Worm (Caenorhabditis elegans) whole organism, L1 larva: ENCODE results near the gene btb-20.

ENCODE experiments used
- C16A3.4 ChIP-seq: fragments of 150-350 bp; optimal IDR thresholded peaks from 2 replicates; lab custom pipeline; 2014; ENCODE audit warnings: missing biosample characterization, missing genetic modification characterization
- F16B12.6 ChIP-seq: fragments of 150-350 bp; optimal IDR thresholded peaks from 2 replicates; lab custom pipeline; 2014; ENCODE audit warnings: missing biosample characterization, missing genetic modification characterization
- alr-1 ChIP-seq: fragments of 200-800 bp; sonication (Bioruptor generic); optimal IDR thresholded peaks from 2 replicates; lab custom pipeline; 2018; ENCODE audit warnings: borderline replicate concordance, mild to moderate bottlenecking, missing genetic modification characterization, missing compliant biosample characterization
- aly-2 ChIP-seq: fragments of 150-350 bp; optimal IDR thresholded peaks from 2 replicates; lab custom pipeline; 2014; ENCODE audit warnings: missing biosample characterization, missing genetic modification characterization
- ama-1 ChIP-seq: fragments of 150-350 bp; optimal IDR thresholded peaks from 2 replicates; lab custom pipeline; 2014
- blmp-1 ChIP-seq: fragments of 150-350 bp; optimal IDR thresholded peaks from 2 replicates; lab custom pipeline; 2014; ENCODE audit warnings: missing biosample characterization, missing genetic modification characterization
- ceh-63 ChIP-seq: fragments of 200-800 bp; sonication (Bioruptor generic); optimal IDR thresholded peaks from 2 replicates; lab custom pipeline; 2018; ENCODE audit warnings: mild to moderate bottlenecking, missing genetic modification characterization, missing compliant biosample characterization
- ceh-8 ChIP-seq: fragments of 200-800 bp; sonication (Bioruptor generic); optimal IDR thresholded peaks from 2 replicates; lab custom pipeline; 2018; ENCODE audit warnings: mild to moderate bottlenecking, missing genetic modification characterization, moderate library complexity, missing compliant biosample characterization
- ceh-82 ChIP-seq, 3 experiments: fragments of 150-350 bp in 1 of 3; sonication (generic microtip) in 2 of 3; optimal IDR thresholded peaks; 2 replicates each; lab custom pipeline; 2014 to 2017; ENCODE audit warnings: missing biosample characterization in 3 of 3, missing genetic modification characterization in 3 of 3
- ceh-90 ChIP-seq: sonication (generic microtip); optimal IDR thresholded peaks from 2 replicates; lab custom pipeline; 2016; ENCODE audit warnings: missing genetic modification characterization, missing compliant biosample characterization
- ces-1 ChIP-seq: fragments of 150-350 bp; optimal IDR thresholded peaks from 2 replicates; lab custom pipeline; 2014; ENCODE audit warnings: missing biosample characterization, missing genetic modification reagents, missing genetic modification characterization
- dpl-1 ChIP-seq, 3 experiments: fragments of 150-350 bp in 2 of 3; sonication (generic microtip) in 1 of 3; optimal IDR thresholded peaks; 2 replicates each; lab custom pipeline; 2014 to 2017; ENCODE audit warnings: missing biosample characterization in 3 of 3, missing genetic modification characterization in 3 of 3, missing genetic modification reagents in 3 of 3
- dsc-1 ChIP-seq: sonication (generic microtip); optimal IDR thresholded peaks from 2 replicates; lab custom pipeline; 2016; ENCODE audit warnings: mild to moderate bottlenecking, missing genetic modification characterization, missing compliant biosample characterization
- efl-1 ChIP-seq, 4 experiments: fragments of 150-350 bp; optimal IDR thresholded peaks in 3 of 4; peaks in 1 of 4; 1 replicate in 1 of 4; 2 replicates in 3 of 4; lab custom pipeline; 2014; ENCODE audit warnings: missing biosample characterization in 2 of 4, missing genetic modification characterization in 2 of 4, missing genetic modification reagents in 2 of 4
- efl-3 ChIP-seq: fragments of 200-800 bp; sonication (Bioruptor generic); optimal IDR thresholded peaks from 2 replicates; lab custom pipeline; 2018; ENCODE audit warnings: mild to moderate bottlenecking, missing genetic modification characterization, missing compliant biosample characterization
- egl-13 ChIP-seq: sonication (generic microtip); optimal IDR thresholded peaks from 2 replicates; lab custom pipeline; 2016; ENCODE audit warnings: missing genotype, missing genetic modification reagents, missing genetic modification characterization, missing compliant biosample characterization
- elt-3 ChIP-seq, 6 experiments: fragments of 150-350 bp in 1 of 6; sonication (generic microtip); optimal IDR thresholded peaks; 2 replicates each; lab custom pipeline; 2017 to 2018; ENCODE audit warnings: missing biosample characterization in 6 of 6, missing genetic modification characterization in 6 of 6, inconsistent platforms in 1 of 6
- ets-5 ChIP-seq: fragments of 200-800 bp; sonication (Bioruptor generic); IDR thresholded peaks from 2 replicates; pipeline ENCODE4 v1.3.6; 2022; ENCODE audit warnings: missing genetic modification characterization, missing compliant biosample characterization
- fkh-4 ChIP-seq: sonication (generic microtip); optimal IDR thresholded peaks from 2 replicates; lab custom pipeline; 2016; ENCODE audit warnings: missing compliant biosample characterization, missing genetic modification characterization, borderline replicate concordance
- grh-1 ChIP-seq: fragments of 200-800 bp; sonication (Bioruptor generic); IDR thresholded peaks from 2 replicates; pipeline ENCODE4 v1.3.6; 2022; ENCODE audit warnings: missing genetic modification reagents, missing genetic modification characterization, missing compliant biosample characterization
- hlh-17 ChIP-seq: fragments of 200-800 bp; sonication (Bioruptor generic); optimal IDR thresholded peaks from 2 replicates; lab custom pipeline; 2018; ENCODE audit warnings: missing genetic modification characterization, mild to moderate bottlenecking, missing compliant biosample characterization, moderate library complexity, borderline replicate concordance
- hpl-2 ChIP-seq: fragments of 150-350 bp; optimal IDR thresholded peaks from 2 replicates; lab custom pipeline; 2014; ENCODE audit warnings: missing biosample characterization, missing genetic modification reagents, missing genetic modification characterization
- lin-13 ChIP-seq: fragments of 150-350 bp; optimal IDR thresholded peaks from 2 replicates; lab custom pipeline; 2014; ENCODE audit warnings: missing biosample characterization, missing genetic modification reagents, missing genetic modification characterization
- lin-14 ChIP-seq: fragments of 200-800 bp; sonication (Bioruptor generic); optimal IDR thresholded peaks from 2 replicates; lab custom pipeline; 2018; ENCODE audit warnings: mild to moderate bottlenecking, missing genetic modification characterization, moderate library complexity, missing compliant biosample characterization
- lin-15B ChIP-seq: fragments of 150-350 bp; sonication (generic microtip); optimal IDR thresholded peaks from 3 replicates; lab custom pipeline; 2014; ENCODE audit warnings: missing biosample characterization, missing genetic modification characterization
- lin-39 ChIP-seq: fragments of 150-350 bp; optimal IDR thresholded peaks from 2 replicates; lab custom pipeline; 2014; ENCODE audit warnings: missing biosample characterization, missing genetic modification reagents, missing genetic modification characterization
- lsy-2 ChIP-seq, 2 experiments: fragments of 150-350 bp; optimal IDR thresholded peaks; 2 replicates each; lab custom pipeline; 2014; ENCODE audit warnings: missing biosample characterization in 2 of 2, missing genetic modification characterization in 2 of 2
- mab-9 ChIP-seq: fragments of 200-800 bp; sonication (Bioruptor generic); IDR thresholded peaks from 2 replicates; pipeline ENCODE4 v1.3.6; 2022; ENCODE audit warnings: missing genetic modification reagents, missing genetic modification characterization, missing compliant biosample characterization
- mdl-1 ChIP-seq, 2 experiments: fragments of 150-350 bp; optimal IDR thresholded peaks; 2 replicates each; lab custom pipeline; 2014 to 2017; ENCODE audit warnings: missing biosample characterization in 2 of 2, missing genetic modification characterization in 2 of 2, inconsistent platforms in 1 of 2
- mep-1 ChIP-seq: fragments of 150-350 bp; optimal IDR thresholded peaks from 2 replicates; lab custom pipeline; 2014; ENCODE audit warnings: missing biosample characterization, missing genetic modification characterization
- nhr-11 ChIP-seq: fragments of 150-350 bp; optimal IDR thresholded peaks from 2 replicates; lab custom pipeline; 2014; ENCODE audit warnings: missing biosample characterization, missing genetic modification characterization
- nhr-12 ChIP-seq: sonication (generic microtip); optimal IDR thresholded peaks from 2 replicates; lab custom pipeline; 2017; ENCODE audit warnings: missing biosample characterization, missing genetic modification characterization
- nhr-19 ChIP-seq: fragments of 200-800 bp; sonication (Bioruptor generic); conservative IDR thresholded peaks from 2 replicates; pipeline ENCODE4 v1.3.6; 2022; ENCODE audit warnings: missing genetic modification characterization, missing compliant biosample characterization
- nhr-20 ChIP-seq: sonication (generic microtip); optimal IDR thresholded peaks from 2 replicates; lab custom pipeline; 2016; ENCODE audit warnings: mild to moderate bottlenecking, missing genetic modification characterization, missing compliant biosample characterization
- nhr-237 ChIP-seq: fragments of 150-350 bp; optimal IDR thresholded peaks from 2 replicates; lab custom pipeline; 2014; ENCODE audit warnings: missing biosample characterization, missing genetic modification characterization
- nhr-28 ChIP-seq: fragments of 150-350 bp; optimal IDR thresholded peaks from 2 replicates; lab custom pipeline; 2014; ENCODE audit warnings: missing biosample characterization, missing genetic modification characterization
- nhr-47 ChIP-seq: sonication (generic microtip); optimal IDR thresholded peaks from 2 replicates; lab custom pipeline; 2016; ENCODE audit warnings: mild to moderate bottlenecking, missing genetic modification characterization, moderate library complexity, missing compliant biosample characterization
- nhr-71 ChIP-seq: sonication (generic microtip); optimal IDR thresholded peaks from 2 replicates; lab custom pipeline; 2016; ENCODE audit warnings: mild to moderate bottlenecking, missing genetic modification characterization, moderate library complexity, missing compliant biosample characterization
- nhr-76 ChIP-seq: sonication (generic microtip); optimal IDR thresholded peaks from 2 replicates; lab custom pipeline; 2017; ENCODE audit warnings: missing biosample characterization, missing genetic modification characterization
- nhr-77 ChIP-seq: fragments of 150-350 bp; optimal IDR thresholded peaks from 2 replicates; lab custom pipeline; 2014; ENCODE audit warnings: missing biosample characterization, missing genetic modification characterization
- pag-3 ChIP-seq: sonication (generic microtip); optimal IDR thresholded peaks from 2 replicates; lab custom pipeline; 2017; ENCODE audit warnings: missing genetic modification characterization, mild to moderate bottlenecking, missing compliant biosample characterization, antibody characterized with exemption, borderline replicate concordance; ENCODE audit not compliant: insufficient read depth
- pax-3 ChIP-seq: fragments of 200-800 bp; sonication (Bioruptor generic); optimal IDR thresholded peaks from 2 replicates; lab custom pipeline; 2018; ENCODE audit warnings: mild to moderate bottlenecking, missing genetic modification characterization, moderate library complexity, missing compliant biosample characterization
- pqm-1 ChIP-seq: sonication (generic microtip); optimal IDR thresholded peaks from 3 replicates; lab custom pipeline; 2017; ENCODE audit warnings: missing biosample characterization, missing genetic modification characterization
- rnt-1 ChIP-seq: sonication (generic microtip); optimal IDR thresholded peaks from 2 replicates; lab custom pipeline; 2016; ENCODE audit warnings: mild to moderate bottlenecking, missing genetic modification characterization, moderate library complexity, missing compliant biosample characterization
- sptf-1 ChIP-seq: fragments of 150-350 bp; optimal IDR thresholded peaks from 2 replicates; lab custom pipeline; 2014; ENCODE audit warnings: missing biosample characterization, missing genetic modification characterization
- sup-37 ChIP-seq: fragments of 200-800 bp; sonication (Bioruptor generic); optimal IDR thresholded peaks from 2 replicates; lab custom pipeline; 2018; ENCODE audit warnings: mild to moderate bottlenecking, missing genetic modification characterization, missing compliant biosample characterization
- swsn-7 ChIP-seq: sonication (generic microtip); optimal IDR thresholded peaks from 2 replicates; lab custom pipeline; 2016; ENCODE audit warnings: missing genetic modification characterization, missing compliant biosample characterization
- tbx-2 ChIP-seq: sonication (generic microtip); optimal IDR thresholded peaks from 2 replicates; lab custom pipeline; 2016; ENCODE audit warnings: missing genetic modification characterization, missing compliant biosample characterization
- unc-62 ChIP-seq: fragments of 150-350 bp; optimal IDR thresholded peaks from 2 replicates; lab custom pipeline; 2014; ENCODE audit warnings: missing biosample characterization, missing genetic modification reagents, missing genetic modification characterization
- unc-86 ChIP-seq: sonication (generic microtip); optimal IDR thresholded peaks from 2 replicates; lab custom pipeline; 2016; ENCODE audit warnings: missing genetic modification characterization, missing compliant biosample characterization
- unc-98 ChIP-seq: fragments of 200-800 bp; sonication (Bioruptor generic); IDR thresholded peaks from 2 replicates; pipeline ENCODE4 v1.3.6; 2022; ENCODE audit warnings: missing genetic modification characterization, missing compliant biosample characterization
- zip-4 ChIP-seq: fragments of 200-800 bp; sonication (Bioruptor generic); optimal IDR thresholded peaks from 2 replicates; lab custom pipeline; 2018; ENCODE audit warnings: mild to moderate bottlenecking, missing genetic modification characterization, moderate library complexity, missing compliant biosample characterization
- ztf-4 ChIP-seq: fragments of 150-350 bp; optimal IDR thresholded peaks from 2 replicates; lab custom pipeline; 2014; ENCODE audit warnings: missing biosample characterization, missing genetic modification characterization

btb-20 gene

DNA sequence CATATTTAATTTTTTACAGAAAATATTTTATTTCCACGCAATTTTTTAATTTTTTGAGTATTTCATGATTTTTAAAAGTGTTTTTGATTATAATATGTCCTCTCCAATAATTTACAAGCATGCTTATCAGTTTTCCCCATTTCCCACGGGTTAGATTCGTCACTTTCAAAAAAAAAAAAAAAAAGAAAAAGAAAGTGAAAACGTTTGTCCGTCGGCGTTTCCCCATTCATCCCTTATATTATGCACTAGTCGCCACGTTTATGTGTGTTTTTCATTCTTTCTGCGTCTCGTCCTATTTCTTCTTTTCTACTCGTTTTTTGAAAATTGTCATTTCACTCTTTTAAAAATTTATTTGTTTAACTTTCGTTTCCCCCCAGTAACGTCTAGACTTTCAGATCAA, 33.9 kb downstream of the btb-20 start, which contains the start of gene vnut-1 (continued):
- TF ChIP-seq nhr-28 (no peak), pqm-1 (tag; lab: Kevin White, UChicago) (no peak), unc-62 (GFP tag; lab: Kevin White, UChicago) (no peak), nhr-20 (peak; percentile 37), C16A3.4 (tag; lab: Kevin White, UChicago) (no peak), F16B12.6 (tag; lab: Kevin White, UChicago) (no peak), dsc-1 (tag; lab: Kevin White, UChicago) (no peak), ceh-8 (GFP tag; lab: Kevin White, UChicago) (no peak), ama-1 (no peak), dpl-1 (GFP tag; optimal IDR thresholded peaks at IDR 0.05; lab: Kevin White, UChicago) (peak in 2 of 3 experiments; percentile 10 to 27), lsy-2 (tag; optimal IDR thresholded peaks at IDR 0.05; lab: Kevin White, UChicago) (peak; percentile 13 to 26), sptf-1 (no peak), blmp-1 (tag; lab: Kevin White, UChicago) (peak; percentile 97), unc-98 (GFP tag; lab: Robert Waterston, UW) (no peak), aly-2 (tag; lab: Kevin White, UChicago) (no peak), pax-3 (tag; lab: Kevin White, UChicago) (no peak), zip-4 (GFP tag; lab: Kevin White, UChicago) (no peak), lin-15B (tag; lab: Kevin White, UChicago) (no peak), mep-1 (tag; lab: Kevin White, UChicago) (peak; percentile 54), swsn-7 (peak; percentile 6), hpl-2 (GFP tag; lab: Kevin White, UChicago) (no peak), ceh-90 (tag; lab: Kevin White, UChicago) (no peak), nhr-76 (no peak), rnt-1 (no peak), ceh-82 (tag; optimal IDR thresholded peaks at IDR 0.05; lab: Kevin White, UChicago) (peak in 1 of 3 experiments; percentile 7), ceh-63 (GFP tag; lab: Kevin White, UChicago) (no peak), efl-1 (optimal IDR thresholded peaks at IDR 0.05; lab: Kevin White, UChicago) (peak; percentile 5 to 11), efl-1 (GFP tag; optimal IDR thresholded peaks at IDR 0.05 in 1 of 2; lab: Kevin White, UChicago) (peak; percentile 2 to 27), lin-39 (tag; lab: Kevin White, UChicago) (no peak), nhr-11 (tag; lab: Kevin White, UChicago) (no peak), alr-1 (tag; lab: Kevin White, UChicago) (no peak), lin-14 (GFP tag; lab: Kevin White, UChicago) (peak; percentile 59), grh-1 (no peak), lin-13 (GFP tag; lab: Kevin White, UChicago) (no peak), efl-3 (GFP tag; lab: Kevin White, UChicago) (no peak), ces-1 (GFP tag; lab: Kevin White, UChicago) (no peak), hlh-17 (GFP tag; lab: Kevin White, UChicago) (no peak), sup-37 (GFP tag; lab: Kevin White, UChicago) (no peak), pag-3 (tag; lab: Kevin White, UChicago) (no peak), nhr-77 (tag; lab: Kevin White, UChicago) (no peak), unc-86 (tag; lab: Kevin White, UChicago) (no peak), tbx-2 (tag; lab: Kevin White, UChicago) (no peak), nhr-12 (tag; lab: Kevin White, UChicago) (no peak), nhr-71 (tag; lab: Kevin White, UChicago) (peak; percentile 52), mab-9 (no peak), nhr-47 (tag; lab: Kevin White, UChicago) (no peak), elt-3 (tag; optimal IDR thresholded peaks at IDR 0.05; lab: Kevin White, UChicago) (peak in 1 of 6 experiments; percentile 6), nhr-237 (tag; lab: Kevin White, UChicago) (no peak), egl-13 (tag; lab: Kevin White, UChicago) (no peak), fkh-4 (tag; lab: Kevin White, UChicago) (no peak), mdl-1 (tag; optimal IDR thresholded peaks at IDR 0.05; lab: Kevin White, UChicago) (no peak), ztf-4 (tag; lab: Kevin White, UChicago) (no peak), nhr-19 (GFP tag; lab: Robert Waterston, UW) (no peak), ets-5 (GFP tag; lab: Robert Waterston, UW) (no peak)
